Worm (Caenorhabditis elegans): ENCODE data around the gene dhhc-4.

The dhhc-4 gene

ce11 chrIII:9824330-9824934 is 43.2 kb downstream of the dhhc-4 start, which contains the start of gene lin-52 (continued):
- no peak for TF ChIP-seq elt-3 (tag; optimal IDR thresholded peaks at IDR 0.05)
- no peak for TF ChIP-seq pag-3 (tag; optimal IDR thresholded peaks at IDR 0.05; ENCODE audit: borderline replicate concordance, insufficient read depth)
- TF ChIP-seq nhr-19 (GFP tag; conservative IDR thresholded peaks at IDR 0.05): 0 out of 2 replicates have a peak, but pooled peaks have one; percentile 4
- no peak for TF ChIP-seq ztf-11 (tag; optimal IDR thresholded peaks at IDR 0.05)
- no peak for TF ChIP-seq swsn-7 (tag; optimal IDR thresholded peaks at IDR 0.05)
- no peak for TF ChIP-seq tbx-2 (tag; optimal IDR thresholded peaks at IDR 0.05)
- TF ChIP-seq unc-30 (tag; optimal IDR thresholded peaks at IDR 0.05): no peak
- no peak for TF ChIP-seq dsc-1 (tag; optimal IDR thresholded peaks at IDR 0.05)
- no peak for TF ChIP-seq blmp-1 (tag; optimal IDR thresholded peaks at IDR 0.05)
- TF ChIP-seq ceh-82 (tag; optimal IDR thresholded peaks at IDR 0.05): no peak
- no peak for TF ChIP-seq F16B12.6 (tag; optimal IDR thresholded peaks at IDR 0.05)
- peak; percentile 61 for TF ChIP-seq nhr-71 (tag; optimal IDR thresholded peaks at IDR 0.05)
- TF ChIP-seq sup-37 (GFP tag; optimal IDR thresholded peaks at IDR 0.05): no peak
- no peak for TF ChIP-seq ceh-90 (tag; optimal IDR thresholded peaks at IDR 0.05)
- peak; percentile 31 for TF ChIP-seq nhr-20 (tag; optimal IDR thresholded peaks at IDR 0.05)
- no peak for TF ChIP-seq nhr-84 (tag; optimal IDR thresholded peaks at IDR 0.05)
- no peak for TF ChIP-seq C34B4.2 (tag; optimal IDR thresholded peaks at IDR 0.05)
- TF ChIP-seq lin-39 (tag; optimal IDR thresholded peaks at IDR 0.05): no peak
- TF ChIP-seq lin-14 (GFP tag; optimal IDR thresholded peaks at IDR 0.05): no peak
- no peak for TF ChIP-seq ceh-88 (GFP tag; IDR thresholded peaks at IDR 0.05)
- no peak for TF ChIP-seq ets-5 (GFP tag; IDR thresholded peaks at IDR 0.05)
- TF ChIP-seq nhr-90 (tag; optimal IDR thresholded peaks at IDR 0.05; ENCODE audit: poor library complexity): peak; percentile 43
- no peak for TF ChIP-seq Y116A8C.19 (tag; optimal IDR thresholded peaks at IDR 0.05; ENCODE audit: borderline replicate concordance)
- no peak for TF ChIP-seq fkh-4 (tag; optimal IDR thresholded peaks at IDR 0.05; ENCODE audit: borderline replicate concordance)
- no peak for TF ChIP-seq sptf-1 (tag; optimal IDR thresholded peaks at IDR 0.05)
- no peak for TF ChIP-seq rnt-1 (tag; optimal IDR thresholded peaks at IDR 0.05)
- TF ChIP-seq nhr-85 (tag): peak; percentile 81
- TF ChIP-seq irx-1 (tag; optimal IDR thresholded peaks at IDR 0.05): no peak
- peak; percentile 11 for TF ChIP-seq elt-2 (tag; optimal IDR thresholded peaks at IDR 0.05)
- no peak for TF ChIP-seq snu-23 (GFP tag; optimal IDR thresholded peaks at IDR 0.05)
- no peak for TF ChIP-seq fos-1 (tag; optimal IDR thresholded peaks at IDR 0.05)
- TF ChIP-seq egl-13 (tag; optimal IDR thresholded peaks at IDR 0.05): no peak
- no peak for TF ChIP-seq unc-130 (tag; optimal IDR thresholded peaks at IDR 0.05)
- no peak for TF ChIP-seq alr-1 (tag; optimal IDR thresholded peaks at IDR 0.05; ENCODE audit: borderline replicate concordance)
- no peak for TF ChIP-seq mef-2 (tag; optimal IDR thresholded peaks at IDR 0.05)
- peak; percentile 87 for TF ChIP-seq ama-1 (optimal IDR thresholded peaks at IDR 0.05)
- TF ChIP-seq lir-3 (tag; optimal IDR thresholded peaks at IDR 0.05; ENCODE audit: poor library complexity): no peak
- no peak for TF ChIP-seq aha-1 (tag; optimal IDR thresholded peaks at IDR 0.05)
- no peak for TF ChIP-seq nhr-11 (tag; optimal IDR thresholded peaks at IDR 0.05)
- no peak for TF ChIP-seq isw-1 (GFP tag; IDR thresholded peaks at IDR 0.05)
- peak; percentile 38 for TF ChIP-seq nhr-47 (tag; optimal IDR thresholded peaks at IDR 0.05)
- no peak for TF ChIP-seq efl-1 (optimal IDR thresholded peaks at IDR 0.05)
- TF ChIP-seq efl-1 (GFP tag; optimal IDR thresholded peaks at IDR 0.05 in 1 of 2): no peak
- TF ChIP-seq xbp-1 (tag; optimal IDR thresholded peaks at IDR 0.05): no peak
- TF ChIP-seq skn-1 (tag; optimal IDR thresholded peaks at IDR 0.05): no peak
- TF ChIP-seq tlp-1 (tag; optimal IDR thresholded peaks at IDR 0.05): no peak
- no peak for TF ChIP-seq nhr-12 (tag; optimal IDR thresholded peaks at IDR 0.05)

Measured in whole organism, L1 larva.